Fruit fly (Drosophila melanogaster) whole organism, embryonic: ENCODE data around the gene CG15461.

ENCODE experiments used
- Abd-B ChIP-seq: fragments of 200-800 bp; sonication (Bioruptor generic); optimal IDR thresholded peaks from 2 replicates; lab custom pipeline; 2018; ENCODE audit warnings: missing biosample characterization, mild to moderate bottlenecking, missing genetic modification characterization, moderate library complexity
- CG11247 ChIP-seq: fragments of 200-800 bp; sonication (Bioruptor generic); IDR thresholded peaks from 2 replicates; pipeline ENCODE4 v1.3.6; 2022; ENCODE audit warnings: missing biosample characterization, missing genetic modification characterization
- CG11504 ChIP-seq: fragments of 200-800 bp; sonication (Bioruptor generic); optimal IDR thresholded peaks from 3 replicates; lab custom pipeline; 2019; ENCODE audit warnings: missing biosample characterization, mild to moderate bottlenecking, missing genetic modification characterization, moderate library complexity
- CG11723 ChIP-seq: fragments of 200-800 bp; sonication (Bioruptor generic); optimal IDR thresholded peaks from 2 replicates; lab custom pipeline; 2017; ENCODE audit warnings: missing biosample characterization, mild to moderate bottlenecking, missing genetic modification characterization
- CG12659 ChIP-seq: fragments of 200-800 bp; sonication (Bioruptor generic); optimal IDR thresholded peaks from 3 replicates; lab custom pipeline; 2017; ENCODE audit warnings: mild to moderate bottlenecking, missing biosample characterization, missing genetic modification reagents, missing genetic modification characterization
- CG1603 ChIP-seq: fragments of 200-800 bp; sonication (Bioruptor generic); optimal IDR thresholded peaks from 2 replicates; lab custom pipeline; 2019; ENCODE audit warnings: missing biosample characterization, mild to moderate bottlenecking, missing genetic modification characterization, moderate library complexity
- CG17361 ChIP-seq: fragments of 200-800 bp; sonication (Bioruptor generic); IDR thresholded peaks from 3 replicates; pipeline ENCODE4 v1.3.6; 2022; ENCODE audit warnings: missing biosample characterization, missing genetic modification characterization
- CG18599 ChIP-seq: fragments of 200-800 bp; sonication (Bioruptor generic); optimal IDR thresholded peaks from 3 replicates; lab custom pipeline; 2017; ENCODE audit warnings: missing biosample characterization, missing genetic modification characterization, mild to moderate bottlenecking, moderate library complexity, missing genetic modification reagents
- CG2129 ChIP-seq: fragments of 200-800 bp; sonication (Bioruptor generic); IDR thresholded peaks from 2 replicates; pipeline ENCODE4 v1.3.6; 2022; ENCODE audit warnings: missing biosample characterization, missing genetic modification characterization; ENCODE audit not compliant: partially characterized antibody
- CG32532 ChIP-seq: fragments of 200-800 bp; sonication (Bioruptor generic); IDR thresholded peaks from 2 replicates; pipeline ENCODE4 v1.3.6; 2022; ENCODE audit warnings: missing biosample characterization, missing genetic modification characterization
- CG3281 ChIP-seq: fragments of 200-800 bp; sonication (Bioruptor generic); optimal IDR thresholded peaks from 3 replicates; lab custom pipeline; 2017; ENCODE audit warnings: missing biosample characterization, mild to moderate bottlenecking, missing genetic modification characterization
- CG4730 ChIP-seq: fragments of 200-800 bp; sonication (Bioruptor generic); IDR thresholded peaks from 2 replicates; pipeline ENCODE4 v1.3.6; 2022; ENCODE audit warnings: missing biosample characterization, missing genetic modification characterization
- CG6654 ChIP-seq: fragments of 200-800 bp; sonication (Bioruptor generic); optimal IDR thresholded peaks from 2 replicates; lab custom pipeline; 2017; ENCODE audit warnings: missing biosample characterization, mild to moderate bottlenecking, missing genetic modification characterization
- CG7839 ChIP-seq: fragments of 200-800 bp; sonication (Bioruptor generic); optimal IDR thresholded peaks from 3 replicates; lab custom pipeline; 2018; ENCODE audit warnings: missing biosample characterization, mild to moderate bottlenecking, missing genetic modification characterization, moderate library complexity
- CG9215 ChIP-seq: fragments of 200-800 bp; sonication (Bioruptor generic); IDR thresholded peaks from 2 replicates; pipeline ENCODE4 v1.3.6; 2022; ENCODE audit warnings: missing biosample characterization, missing genetic modification characterization
- CG9932 ChIP-seq: fragments of 200-800 bp; sonication (Bioruptor generic); IDR thresholded peaks from 2 replicates; pipeline ENCODE4 v1.3.6; 2022; ENCODE audit warnings: missing biosample characterization, missing genetic modification characterization
- Dref ChIP-seq: fragments of 200-800 bp; sonication (Bioruptor generic); IDR thresholded peaks from 2 replicates; pipeline ENCODE4 v1.3.6; 2022; ENCODE audit warnings: missing biosample characterization, missing genetic modification characterization
- Ets65A ChIP-seq: fragments of 200-800 bp; sonication (Bioruptor generic); peaks from one replicate; lab custom pipeline; 2016; ENCODE audit warnings: missing biosample characterization, missing genetic modification characterization
- Gug ChIP-seq: fragments of 200-800 bp; sonication (Bioruptor generic); IDR thresholded peaks from 4 replicates; pipeline ENCODE4 v1.3.6; 2022; ENCODE audit warnings: missing biosample characterization, missing genetic modification characterization
- Hr51 ChIP-seq, 2 experiments: fragments of 200-800 bp; sonication (Bioruptor generic); optimal IDR thresholded peaks; 2 replicates in 1 of 2; 3 replicates in 1 of 2; lab custom pipeline; 2016 to 2018; ENCODE audit warnings: missing biosample characterization in 2 of 2, missing genetic modification characterization in 2 of 2, mild to moderate bottlenecking in 1 of 2, moderate library complexity in 1 of 2
- Meics ChIP-seq: fragments of 200-800 bp; sonication (Bioruptor generic); optimal IDR thresholded peaks from 2 replicates; lab custom pipeline; 2017; ENCODE audit warnings: missing biosample characterization, mild to moderate bottlenecking, missing genetic modification characterization
- Rfx ChIP-seq: fragments of 200-800 bp; sonication (Bioruptor generic); IDR thresholded peaks from 2 replicates; pipeline ENCODE4 v1.3.6; 2022; ENCODE audit warnings: missing biosample characterization, missing genetic modification characterization
- Six4 ChIP-seq: fragments of 200-800 bp; sonication (Bioruptor generic); optimal IDR thresholded peaks from 2 replicates; lab custom pipeline; 2016; ENCODE audit warnings: missing biosample characterization, missing genetic modification characterization
- Sox100B ChIP-seq: fragments of 200-800 bp; sonication (Bioruptor generic); optimal IDR thresholded peaks from 3 replicates; lab custom pipeline; 2018; ENCODE audit warnings: missing biosample characterization, mild to moderate bottlenecking, missing genetic modification characterization
- Sox102F ChIP-seq: fragments of 200-800 bp; sonication (Bioruptor generic); optimal IDR thresholded peaks from 2 replicates; lab custom pipeline; 2018; ENCODE audit warnings: missing biosample characterization, mild to moderate bottlenecking, missing genetic modification characterization, moderate library complexity
- Xbp1 ChIP-seq: fragments of 200-800 bp; sonication (Bioruptor generic); optimal IDR thresholded peaks from 3 replicates; lab custom pipeline; 2016; ENCODE audit warnings: missing biosample characterization, mild to moderate bottlenecking, missing genetic modification characterization
- amos ChIP-seq: fragments of 200-800 bp; sonication (Bioruptor generic); IDR thresholded peaks from 2 replicates; pipeline ENCODE4 v1.3.6; 2022; ENCODE audit warnings: missing biosample characterization, missing genetic modification characterization; ENCODE audit not compliant: partially characterized antibody
- aop ChIP-seq: fragments of 200-800 bp; sonication (Bioruptor generic); IDR thresholded peaks from 2 replicates; pipeline ENCODE4 v1.3.6; 2022; ENCODE audit warnings: missing biosample characterization, missing genetic modification characterization
- bcd ChIP-seq: fragments of 200-800 bp; sonication (Bioruptor generic); optimal IDR thresholded peaks from 2 replicates; lab custom pipeline; 2017; ENCODE audit warnings: missing biosample characterization, mild to moderate bottlenecking, missing genetic modification characterization
- bigmax ChIP-seq: fragments of 200-800 bp; sonication (Bioruptor generic); optimal IDR thresholded peaks from 2 replicates; lab custom pipeline; 2018; ENCODE audit warnings: missing biosample characterization, mild to moderate bottlenecking, missing genetic modification characterization
- crol ChIP-seq: fragments of 200-800 bp; sonication (Bioruptor generic); IDR thresholded peaks from 2 replicates; pipeline ENCODE4 v1.3.6; 2022; ENCODE audit warnings: missing biosample characterization, missing genetic modification characterization
- dmrt99B ChIP-seq: fragments of 200-800 bp; sonication (Bioruptor generic); optimal IDR thresholded peaks from 2 replicates; lab custom pipeline; 2018; ENCODE audit warnings: missing biosample characterization, mild to moderate bottlenecking, missing genetic modification characterization, moderate library complexity
- ems ChIP-seq: fragments of 200-800 bp; sonication (Bioruptor generic); optimal IDR thresholded peaks from 3 replicates; lab custom pipeline; 2016; ENCODE audit warnings: missing biosample characterization, missing genetic modification characterization
- gcm2 ChIP-seq: fragments of 200-800 bp; sonication (Bioruptor generic); optimal IDR thresholded peaks from 2 replicates; lab custom pipeline; 2016; ENCODE audit warnings: missing biosample characterization, missing genetic modification characterization
- gem ChIP-seq: fragments of 200-800 bp; sonication (Bioruptor generic); optimal IDR thresholded peaks from 2 replicates; lab custom pipeline; 2019; ENCODE audit warnings: missing biosample characterization, mild to moderate bottlenecking, missing genetic modification characterization, moderate library complexity
- grau ChIP-seq: fragments of 200-800 bp; optimal IDR thresholded peaks from 3 replicates; lab custom pipeline; 2019; ENCODE audit warnings: missing biosample characterization, mild to moderate bottlenecking, missing genetic modification characterization, moderate library complexity
- gsb ChIP-seq: fragments of 200-800 bp; sonication (Bioruptor generic); IDR thresholded peaks from 2 replicates; pipeline ENCODE4 v1.3.6; 2022; ENCODE audit warnings: missing biosample characterization, missing genetic modification characterization
- hkb ChIP-seq, 2 experiments: fragments of 200-800 bp in 1 of 2; fragments of >200 bp in 1 of 2; sonication (Bioruptor generic) in 1 of 2; IDR thresholded peaks in 1 of 2; optimal IDR thresholded peaks in 1 of 2; 2 replicates each; pipeline versions ENCODE4 v1.3.6 to Lab custom; 2017 to 2022; ENCODE audit warnings: missing biosample characterization in 1 of 2, missing genetic modification characterization in 1 of 2
- insv ChIP-seq, 2 experiments: fragments of 200-800 bp; sonication (Bioruptor generic); optimal IDR thresholded peaks; 3 replicates each; lab custom pipeline; 2016 to 2018; ENCODE audit warnings: missing biosample characterization in 2 of 2, missing genetic modification characterization in 2 of 2
- jigr1 ChIP-seq: fragments of 200-800 bp; sonication (Bioruptor generic); IDR thresholded peaks from 3 replicates; pipeline ENCODE4 v1.3.6; 2022; ENCODE audit warnings: missing biosample characterization, missing genetic modification characterization
- lab ChIP-seq: fragments of 200-800 bp; sonication (Bioruptor generic); optimal IDR thresholded peaks from 3 replicates; lab custom pipeline; 2017; ENCODE audit warnings: missing biosample characterization, missing genetic modification characterization, mild to moderate bottlenecking, moderate library complexity, missing genetic modification reagents
- nmo ChIP-seq: fragments of 200-800 bp; sonication (Bioruptor generic); optimal IDR thresholded peaks from 2 replicates; lab custom pipeline; 2018; ENCODE audit warnings: missing biosample characterization, mild to moderate bottlenecking, missing genetic modification characterization, moderate library complexity
- nom ChIP-seq: fragments of 200-800 bp; sonication (Bioruptor generic); optimal IDR thresholded peaks from 2 replicates; lab custom pipeline; 2017; ENCODE audit warnings: missing biosample characterization, missing genetic modification characterization, mild to moderate bottlenecking, moderate library complexity, missing genetic modification reagents
- peb ChIP-seq: fragments of 200-800 bp; sonication (Bioruptor generic); IDR thresholded peaks from 2 replicates; pipeline ENCODE4 v1.3.6; 2022; ENCODE audit warnings: missing biosample characterization, missing genetic modification characterization
- repo ChIP-seq: fragments of 200-800 bp; sonication (Bioruptor generic); optimal IDR thresholded peaks from 2 replicates; lab custom pipeline; 2016; ENCODE audit warnings: missing biosample characterization, missing genetic modification characterization
- sisA ChIP-seq: fragments of 200-800 bp; sonication (Bioruptor generic); IDR thresholded peaks from 2 replicates; pipeline ENCODE4 v1.3.6; 2022; ENCODE audit warnings: missing biosample characterization, missing genetic modification characterization

The CG15461 gene

dm6 chrX:20481404-20481803, 4.6 kb upstream of the CG15461 start (continued):
- no peak for TF ChIP-seq gsb
- no peak for TF ChIP-seq bigmax (GFP tag; lab: Kevin White, UChicago)

dm6 chrX:20482790-20483564, 3.0 kb upstream of the CG15461 start:
- TF ChIP-seq CG1603 (tag; lab: Kevin White, UChicago), result no peak
- TF ChIP-seq CG18599 (GFP tag; lab: Kevin White, UChicago), result peak; percentile 0
- TF ChIP-seq repo (GFP tag; lab: Kevin White, UChicago), result no peak
- TF ChIP-seq CG6654, result no peak
- no peak for TF ChIP-seq CG11247 (GFP tag; lab: Robert Waterston, UW)
- peak; percentile 2 for TF ChIP-seq Xbp1 (GFP tag; lab: Kevin White, UChicago)
- TF ChIP-seq nmo (GFP tag; lab: Kevin White, UChicago), result no peak
- no peak for TF ChIP-seq bcd (GFP tag; lab: Kevin White, UChicago)
- no peak for TF ChIP-seq CG11723 (GFP tag; lab: Kevin White, UChicago)
- TF ChIP-seq CG3281 (GFP tag; lab: Kevin White, UChicago), result peak; percentile 22
- TF ChIP-seq hkb (optimal IDR thresholded peaks at IDR 0.05; lab: Kevin White, UChicago), result no peak
- 0 out of 2 replicates have a peak, but pooled peaks have one; percentile 49 for TF ChIP-seq hkb (GFP tag; IDR thresholded peaks at IDR 0.05; lab: Robert Waterston, UW)
- no peak for TF ChIP-seq peb (GFP tag; lab: Robert Waterston, UW)
- peak; percentile 18 for TF ChIP-seq CG12659
- TF ChIP-seq CG9932 (GFP tag; lab: Robert Waterston, UW), result 0 out of 2 replicates have a peak, but pooled peaks have one; percentile 7
- TF ChIP-seq dmrt99B (tag; lab: Kevin White, UChicago), result peak; percentile 13
- TF ChIP-seq CG32532 (GFP tag; lab: Robert Waterston, UW), result 0 out of 2 replicates have a peak, but pooled peaks have one; percentile 5
- TF ChIP-seq Ets65A (GFP tag; lab: Kevin White, UChicago), result peak; percentile 49
- peak; percentile 11 for TF ChIP-seq CG7839 (tag; lab: Kevin White, UChicago)
- no peak for TF ChIP-seq aop (GFP tag; lab: Robert Waterston, UW)
- TF ChIP-seq sisA (GFP tag; lab: Robert Waterston, UW), result 0 out of 2 replicates have a peak, but pooled peaks have one; percentile 17
- peak; percentile 14 for TF ChIP-seq Abd-B (GFP tag; lab: Kevin White, UChicago)
- no peak for TF ChIP-seq gcm2 (GFP tag; lab: Kevin White, UChicago)
- no peak for TF ChIP-seq Sox102F (GFP tag; lab: Kevin White, UChicago)
- TF ChIP-seq Sox100B (GFP tag; lab: Kevin White, UChicago), result no peak
- peak; percentile 90 for TF ChIP-seq crol (GFP tag; lab: Robert Waterston, UW)
- TF ChIP-seq amos (GFP tag; lab: Robert Waterston, UW), result 0 out of 2 replicates have a peak, but pooled peaks have one; percentile 11
- TF ChIP-seq jigr1 (GFP tag; lab: Robert Waterston, UW), result no peak
- TF ChIP-seq lab, result peak; percentile 7
- 0 out of 3 replicates have a peak, but pooled peaks have one; percentile 15 for TF ChIP-seq CG17361 (GFP tag; lab: Robert Waterston, UW)
- no peak for TF ChIP-seq CG2129 (GFP tag; lab: Robert Waterston, UW)
- no peak for TF ChIP-seq Six4 (GFP tag; lab: Kevin White, UChicago)
- TF ChIP-seq grau (tag; lab: Kevin White, UChicago), result peak; percentile 47
- peak; percentile 38 for TF ChIP-seq CG11504 (tag; lab: Kevin White, UChicago)
- TF ChIP-seq CG4730 (GFP tag; lab: Robert Waterston, UW), result no peak
- no peak for TF ChIP-seq ems (GFP tag; lab: Kevin White, UChicago)
- TF ChIP-seq gsb, result no peak
- TF ChIP-seq Hr51 (GFP tag; optimal IDR thresholded peaks at IDR 0.05; lab: Kevin White, UChicago), result peak in 1 of 2 experiments; percentile 6
- TF ChIP-seq CG9215, result no peak
- no peak for TF ChIP-seq Dref (GFP tag; lab: Robert Waterston, UW)
- TF ChIP-seq nom (GFP tag; lab: Kevin White, UChicago), result peak; percentile 19
- peak; percentile 3 for TF ChIP-seq Meics
- TF ChIP-seq Gug (GFP tag; lab: Robert Waterston, UW), result 0 out of 4 replicates have a peak, but pooled peaks have one; percentile 15
- TF ChIP-seq Rfx (GFP tag; lab: Robert Waterston, UW), result 0 out of 2 replicates have a peak, but pooled peaks have one; percentile 12
- peak; percentile 20 for TF ChIP-seq gem
- TF ChIP-seq insv (GFP tag; optimal IDR thresholded peaks at IDR 0.05; lab: Kevin White, UChicago), result no peak
